Worm (Caenorhabditis elegans): ENCODE data around the gene Y110A2AL.3.

DNA sequence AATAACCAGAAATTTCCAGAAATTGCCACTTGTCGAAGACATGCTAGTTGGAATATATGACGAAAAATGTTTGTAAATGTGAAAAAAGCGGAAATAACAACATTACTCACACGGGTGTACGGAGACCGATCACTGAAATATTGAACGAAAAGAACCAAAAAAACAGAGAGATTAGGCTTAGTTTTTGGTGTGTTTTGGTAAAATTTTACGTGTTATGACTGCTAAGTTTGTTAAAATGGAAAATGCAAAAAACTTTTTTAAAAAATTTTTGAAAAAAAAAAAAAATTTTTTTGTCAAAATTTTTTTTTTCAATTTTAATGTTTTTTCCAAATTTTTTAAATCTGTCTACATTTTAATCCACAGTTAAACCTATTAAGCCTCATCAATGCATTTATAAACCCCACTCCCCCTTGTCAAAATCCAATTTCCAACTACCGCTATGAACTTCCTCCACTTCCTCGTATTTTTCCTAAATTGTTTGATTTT lies 44.4 kb upstream of the Y110A2AL.3 start, which contains the start of the genes fut-4 and K12H6.10:
- TF ChIP-seq snpc-4 (GFP tag; optimal IDR thresholded peaks at IDR 0.05) (no peak), snpc-4 (tag; optimal IDR thresholded peaks at IDR 0.05) (no peak), pha-4 (tag; optimal IDR thresholded peaks at IDR 0.05) (no peak), unc-130 (GFP tag; optimal IDR thresholded peaks at IDR 0.05) (no peak), mcd-1 (GFP tag; IDR thresholded peaks at IDR 0.05) (no peak), madf-10 (tag; optimal IDR thresholded peaks at IDR 0.05) (no peak), D2030.7 (GFP tag; IDR thresholded peaks at IDR 0.05) (no peak), hmg-1.2 (GFP tag; IDR thresholded peaks at IDR 0.05) (no peak), cebp-2 (GFP tag; IDR thresholded peaks at IDR 0.05) (no peak), unc-62 (GFP tag; optimal IDR thresholded peaks at IDR 0.05) (no peak), zfh-2 (GFP tag; conservative IDR thresholded peaks at IDR 0.05) (no peak), T07F8.4 (tag; optimal IDR thresholded peaks at IDR 0.05) (no peak), ceh-79 (tag; optimal IDR thresholded peaks at IDR 0.05) (no peak), dpl-1 (GFP tag; optimal IDR thresholded peaks at IDR 0.05) (no peak)
